Worm (Caenorhabditis elegans): ENCODE data around the gene flp-1.
A peak's percentile ranks its signal among the peaks of the same experiment; 100 is the strongest.

flp-1 gene

DNA sequence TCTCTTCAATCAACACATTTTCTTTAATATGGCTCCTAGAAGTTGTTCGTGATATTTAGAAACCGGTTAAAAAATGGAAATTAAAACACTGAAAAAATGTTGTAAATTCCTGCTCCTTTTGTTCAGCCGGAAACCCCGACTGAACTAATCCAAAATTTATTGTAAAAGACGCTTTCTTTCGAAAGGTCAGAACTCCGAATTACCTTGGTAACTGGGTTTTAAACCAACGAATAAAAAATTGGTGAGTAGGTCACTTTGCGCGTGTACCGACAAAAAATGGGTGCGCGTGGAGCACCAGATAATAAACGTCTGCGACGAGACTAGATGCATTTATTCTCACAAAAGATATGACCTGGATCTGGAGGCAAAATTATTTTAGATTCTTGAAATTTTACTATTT lies 13.9 kb upstream of the flp-1 start (continued):
- no peak for TF ChIP-seq rec-8 (tag; optimal IDR thresholded peaks at IDR 0.05)
- TF ChIP-seq mel-28 (tag; optimal IDR thresholded peaks at IDR 0.05; ENCODE audit: borderline replicate concordance) = no peak
- TF ChIP-seq ccch-3 (GFP tag; optimal IDR thresholded peaks at IDR 0.05) = no peak
- no peak for TF ChIP-seq Y56A3A.18 (GFP tag; IDR thresholded peaks at IDR 0.05)
- no peak for TF ChIP-seq athp-1 (tag; optimal IDR thresholded peaks at IDR 0.05)
- TF ChIP-seq F52B5.7 (tag; optimal IDR thresholded peaks at IDR 0.05) = no peak
- no peak for TF ChIP-seq tbx-9 (tag; optimal IDR thresholded peaks at IDR 0.05; ENCODE audit: borderline replicate concordance)
- no peak for TF ChIP-seq pha-4 (tag; optimal IDR thresholded peaks at IDR 0.05)
- TF ChIP-seq ekl-4 (GFP tag; IDR thresholded peaks at IDR 0.05) = no peak
- no peak for TF ChIP-seq sea-2 (GFP tag; IDR thresholded peaks at IDR 0.05)
- TF ChIP-seq ama-1 (optimal IDR thresholded peaks at IDR 0.05) = no peak
- no peak for TF ChIP-seq ama-1 (GFP tag; optimal IDR thresholded peaks at IDR 0.05)
- no peak for TF ChIP-seq K12H6.12 (tag; optimal IDR thresholded peaks at IDR 0.05)
- TF ChIP-seq unc-62 (GFP tag; optimal IDR thresholded peaks at IDR 0.05) = no peak
- no peak for TF ChIP-seq lin-35 (GFP tag; optimal IDR thresholded peaks at IDR 0.05)
- no peak for TF ChIP-seq cebp-2 (GFP tag; IDR thresholded peaks at IDR 0.05)
- TF ChIP-seq hmg-20 (GFP tag; IDR thresholded peaks at IDR 0.05) = 0 out of 2 replicates have a peak, but pooled peaks have one; percentile 32
- TF ChIP-seq nhr-90 (tag; optimal IDR thresholded peaks at IDR 0.05) = no peak
- no peak for TF ChIP-seq snpc-1.3 (tag; optimal IDR thresholded peaks at IDR 0.05; ENCODE audit: insufficient read depth)
- no peak for TF ChIP-seq bed-2 (GFP tag; IDR thresholded peaks at IDR 0.05)
- TF ChIP-seq Y95B8A.8 (GFP tag; IDR thresholded peaks at IDR 0.05) = no peak
- TF ChIP-seq lsy-27 (tag; optimal IDR thresholded peaks at IDR 0.05; ENCODE audit: borderline replicate concordance, insufficient read depth) = no peak
- peak; percentile 69 for TF ChIP-seq madf-6 (GFP tag; IDR thresholded peaks at IDR 0.05)
- TF ChIP-seq zim-3 (tag; optimal IDR thresholded peaks at IDR 0.05) = no peak
- no peak for TF ChIP-seq ceh-79 (tag; optimal IDR thresholded peaks at IDR 0.05)
- no peak for TF ChIP-seq Y79H2A.3 (GFP tag; conservative IDR thresholded peaks at IDR 0.05)
- no peak for TF ChIP-seq rpc-1 (optimal IDR thresholded peaks at IDR 0.05)
- no peak for TF ChIP-seq rpc-1 (tag; optimal IDR thresholded peaks at IDR 0.05)
- no peak for TF ChIP-seq egl-44 (GFP tag; IDR thresholded peaks at IDR 0.05)
- TF ChIP-seq ztf-28 (GFP tag; IDR thresholded peaks at IDR 0.05) = no peak
- TF ChIP-seq lag-1 (GFP tag; IDR thresholded peaks at IDR 0.05) = no peak
- no peak for TF ChIP-seq nfya-2 (GFP tag; IDR thresholded peaks at IDR 0.05)
- peak; percentile 13 for TF ChIP-seq F49E8.2 (tag; optimal IDR thresholded peaks at IDR 0.05; ENCODE audit: insufficient read depth)
- no peak for TF ChIP-seq ztf-26 (tag; optimal IDR thresholded peaks at IDR 0.05)
- TF ChIP-seq lin-54 (GFP tag; optimal IDR thresholded peaks at IDR 0.05) = no peak
- no peak for TF ChIP-seq madf-10 (tag; optimal IDR thresholded peaks at IDR 0.05)
- no peak for TF ChIP-seq ztf-18 (tag; optimal IDR thresholded peaks at IDR 0.05)
- TF ChIP-seq B0261.1 (tag; optimal IDR thresholded peaks at IDR 0.05) = no peak
- no peak for TF ChIP-seq Y67H2A.10 (GFP tag; conservative IDR thresholded peaks at IDR 0.05)
- TF ChIP-seq T07F8.4 (tag; optimal IDR thresholded peaks at IDR 0.05) = no peak
- peak; percentile 52; the same call in 1 of the 2 replicates for TF ChIP-seq hmg-1.2 (GFP tag; IDR thresholded peaks at IDR 0.05)
- no peak for TF ChIP-seq B0035.1 (tag; optimal IDR thresholded peaks at IDR 0.05)
- TF ChIP-seq zfh-2 (GFP tag; conservative IDR thresholded peaks at IDR 0.05) = no peak
- peak; percentile 94 for TF ChIP-seq attf-6 (GFP tag; IDR thresholded peaks at IDR 0.05)
- no peak for TF ChIP-seq C17E4.6 (GFP tag; IDR thresholded peaks at IDR 0.05)
- no peak for TF ChIP-seq nhr-179 (tag; optimal IDR thresholded peaks at IDR 0.05)
- TF ChIP-seq ztf-22 (GFP tag; optimal IDR thresholded peaks at IDR 0.05) = no peak
- TF ChIP-seq aptf-2 (GFP tag; conservative IDR thresholded peaks at IDR 0.05) = no peak
- TF ChIP-seq dpff-1 (tag; optimal IDR thresholded peaks at IDR 0.05) = no peak
- no peak for TF ChIP-seq hrde-1 (tag; optimal IDR thresholded peaks at IDR 0.05; ENCODE audit: borderline replicate concordance)
